Worm (Caenorhabditis elegans) whole organism, L4 larva: ENCODE results near the gene K09G1.1.

Experiments
- daf-12 ChIP-seq: fragments of 150-350 bp; optimal IDR thresholded peaks from 2 replicates; lab custom pipeline; 2014; ENCODE audit warnings: missing biosample characterization, missing genetic modification reagents, missing genetic modification characterization
- duxl-1 ChIP-seq: sonication (generic microtip); optimal IDR thresholded peaks from 2 replicates; lab custom pipeline; 2016; ENCODE audit warnings: mild to moderate bottlenecking, missing genetic modification characterization, moderate library complexity, missing compliant biosample characterization; ENCODE audit not compliant: poor library complexity
- hlh-11 ChIP-seq: fragments of 200-800 bp; sonication (Bioruptor generic); optimal IDR thresholded peaks from 2 replicates; lab custom pipeline; 2018; ENCODE audit warnings: mild to moderate bottlenecking, missing genetic modification characterization, missing compliant biosample characterization
- nhr-237 ChIP-seq: sonication (generic microtip); optimal IDR thresholded peaks from 2 replicates; lab custom pipeline; 2017; ENCODE audit warnings: missing biosample characterization, missing genetic modification characterization
- nhr-25 ChIP-seq: sonication (generic microtip); optimal IDR thresholded peaks from 2 replicates; lab custom pipeline; 2017; ENCODE audit warnings: missing genetic modification characterization, mild to moderate bottlenecking, missing compliant biosample characterization, antibody characterized with exemption, moderate library complexity, borderline replicate concordance; ENCODE audit not compliant: insufficient read depth

- TF ChIP-seq hlh-11 (tag; lab: Kevin White, UChicago) (no peak), daf-12 (tag; lab: Kevin White, UChicago) (no peak), nhr-25 (tag; lab: Kevin White, UChicago) (no peak), duxl-1 (no peak), nhr-237 (tag; lab: Kevin White, UChicago) (no peak)
Observed at ce11 chrV:9630542-9630941, 47.2 kb downstream of the K09G1.1 start.
